Worm (Caenorhabditis elegans) whole organism, midembryonic: ENCODE results near the gene nifk-1.
A peak's percentile ranks its signal among the peaks of the same experiment; 100 is the strongest.

Experiments
- T22C8.4 ChIP-seq: fragments of 200-800 bp; sonication (Bioruptor generic); IDR thresholded peaks from 2 replicates; pipeline ENCODE4 v1.3.6; 2022; ENCODE audit warnings: missing genetic modification characterization, missing compliant biosample characterization
- cog-1 ChIP-seq: sonication (generic microtip); optimal IDR thresholded peaks from 2 replicates; lab custom pipeline; 2016; ENCODE audit warnings: missing genetic modification characterization, missing compliant biosample characterization
- klf-2 ChIP-seq: fragments of 200-800 bp; sonication (Bioruptor generic); conservative IDR thresholded peaks from 2 replicates; pipeline ENCODE4 v1.3.6; 2022; ENCODE audit warnings: missing genetic modification reagents, missing genetic modification characterization, missing compliant biosample characterization
- ref-1 ChIP-seq: fragments of 200-800 bp; sonication (Bioruptor generic); conservative IDR thresholded peaks from 2 replicates; pipeline ENCODE4 v1.3.6; 2022; ENCODE audit warnings: missing genetic modification reagents, missing genetic modification characterization, missing compliant biosample characterization
- tab-1 ChIP-seq: fragments of 200-800 bp; sonication (Bioruptor generic); IDR thresholded peaks from 2 replicates; pipeline ENCODE4 v1.3.6; 2022; ENCODE audit warnings: missing genetic modification characterization, missing compliant biosample characterization
- ztf-23 ChIP-seq: fragments of 200-800 bp; sonication (Bioruptor generic); IDR thresholded peaks from 2 replicates; pipeline ENCODE4 v1.3.6; 2022; ENCODE audit warnings: missing genetic modification reagents, missing genetic modification characterization, missing compliant biosample characterization
- ztf-29 ChIP-seq: fragments of 200-800 bp; sonication (Bioruptor generic); IDR thresholded peaks from 2 replicates; pipeline ENCODE4 v1.3.6; 2022; ENCODE audit warnings: missing genetic modification reagents, missing genetic modification characterization, missing compliant biosample characterization

- TF ChIP-seq ref-1 (GFP tag; lab: Robert Waterston, UW): no peak
- no peak for TF ChIP-seq ztf-23
- peak; percentile 25 for TF ChIP-seq cog-1 (tag; lab: Kevin White, UChicago)
- TF ChIP-seq T22C8.4 (GFP tag; lab: Robert Waterston, UW): no peak
- TF ChIP-seq tab-1 (GFP tag; lab: Robert Waterston, UW): no peak
- TF ChIP-seq klf-2 (GFP tag; lab: Robert Waterston, UW): no peak
- no peak for TF ChIP-seq ztf-29 (GFP tag; lab: Robert Waterston, UW)
Measured at ce11 chrIII:4721750-4722149, 28.6 kb upstream of the nifk-1 start, which contains the start of gene acy-1.
